Fruit fly (Drosophila melanogaster) whole organism, embryonic: ENCODE measurements around the gene CG11456.

Source experiments
- Abd-B ChIP-seq: fragments of 200-800 bp; sonication (Bioruptor generic); optimal IDR thresholded peaks from 2 replicates; lab custom pipeline; 2018; ENCODE audit warnings: missing biosample characterization, mild to moderate bottlenecking, missing genetic modification characterization, moderate library complexity
- Ada2b ChIP-seq: fragments of 200-800 bp; sonication (Bioruptor generic); IDR thresholded peaks from 2 replicates; pipeline ENCODE4 v1.3.6; 2022; ENCODE audit warnings: missing biosample characterization, missing genetic modification characterization
- Atf6 ChIP-seq: fragments of 200-800 bp; sonication (Bioruptor generic); IDR thresholded peaks from 2 replicates; pipeline ENCODE4 v1.3.6; 2022; ENCODE audit warnings: missing biosample characterization, missing genetic modification characterization
- Bteb2 ChIP-seq: fragments of 200-800 bp; sonication (Bioruptor generic); optimal IDR thresholded peaks from 2 replicates; lab custom pipeline; 2016; ENCODE audit warnings: missing biosample characterization, missing genetic modification characterization
- CG10462 ChIP-seq: fragments of 200-800 bp; sonication (Bioruptor generic); optimal IDR thresholded peaks from 2 replicates; lab custom pipeline; 2016; ENCODE audit warnings: missing biosample characterization, missing genetic modification characterization
- CG12299 ChIP-seq: fragments of 200-800 bp; sonication (Bioruptor generic); optimal IDR thresholded peaks from 2 replicates; lab custom pipeline; 2018; ENCODE audit warnings: missing biosample characterization, mild to moderate bottlenecking, missing genetic modification characterization
- CG13775 ChIP-seq: fragments of 200-800 bp; sonication (Bioruptor generic); optimal IDR thresholded peaks from 3 replicates; lab custom pipeline; 2017; ENCODE audit warnings: missing biosample characterization, mild to moderate bottlenecking, missing genetic modification characterization
- CG14667 ChIP-seq: fragments of 200-800 bp; sonication (Bioruptor generic); IDR thresholded peaks from 2 replicates; pipeline ENCODE4 v1.3.6; 2022; ENCODE audit warnings: missing biosample characterization, missing genetic modification characterization
- CG15479 ChIP-seq: fragments of 200-800 bp; sonication (Bioruptor generic); optimal IDR thresholded peaks from 3 replicates; lab custom pipeline; 2019; ENCODE audit warnings: missing biosample characterization, mild to moderate bottlenecking, missing genetic modification characterization, moderate library complexity
- CG15696 ChIP-seq: fragments of 200-800 bp; sonication (Bioruptor generic); optimal IDR thresholded peaks from 2 replicates; lab custom pipeline; 2019; ENCODE audit warnings: missing biosample characterization, mild to moderate bottlenecking, missing genetic modification characterization, moderate library complexity
- CG31365 ChIP-seq: fragments of 200-800 bp; sonication (Bioruptor generic); optimal IDR thresholded peaks from 2 replicates; lab custom pipeline; 2018; ENCODE audit warnings: missing biosample characterization, mild to moderate bottlenecking, missing genetic modification characterization
- CG34224 ChIP-seq: fragments of 200-800 bp; sonication (Bioruptor generic); IDR thresholded peaks from 3 replicates; pipeline ENCODE4 v1.3.6; 2022; ENCODE audit warnings: missing biosample characterization, missing genetic modification characterization; ENCODE audit not compliant: partially characterized antibody
- CG3995 ChIP-seq: fragments of 200-800 bp; sonication (Bioruptor generic); optimal IDR thresholded peaks from 3 replicates; lab custom pipeline; 2016; ENCODE audit warnings: missing biosample characterization, missing genetic modification characterization
- CG4617 ChIP-seq: fragments of 200-800 bp; sonication (Bioruptor generic); optimal IDR thresholded peaks from 3 replicates; lab custom pipeline; 2016; ENCODE audit warnings: missing biosample characterization, missing genetic modification characterization, borderline replicate concordance
- CG6654 ChIP-seq: fragments of 200-800 bp; sonication (Bioruptor generic); optimal IDR thresholded peaks from 2 replicates; lab custom pipeline; 2017; ENCODE audit warnings: missing biosample characterization, mild to moderate bottlenecking, missing genetic modification characterization
- CG8281 ChIP-seq: fragments of 200-800 bp; sonication (Bioruptor generic); optimal IDR thresholded peaks from 2 replicates; lab custom pipeline; 2018; ENCODE audit warnings: missing biosample characterization, mild to moderate bottlenecking, missing genetic modification characterization, moderate library complexity
- D ChIP-seq, 2 experiments: fragments of 200-800 bp in 1 of 2; fragments of >200 bp in 1 of 2; sonication (Bioruptor generic) in 1 of 2; optimal IDR thresholded peaks; 2 replicates in 1 of 2; 3 replicates in 1 of 2; lab custom pipeline; 2017; ENCODE audit warnings: mild to moderate bottlenecking in 1 of 2, missing biosample characterization in 1 of 2, missing genetic modification characterization in 1 of 2, missing genetic modification reagents in 1 of 2
- Dfd ChIP-seq, 2 experiments: fragments of >200 bp; optimal IDR thresholded peaks; 2 replicates each; lab custom pipeline; 2017; ENCODE audit warnings: missing biosample characterization in 2 of 2, missing genetic modification characterization in 2 of 2
- Doc3 ChIP-seq: fragments of 200-800 bp; sonication (Bioruptor generic); IDR thresholded peaks from 3 replicates; pipeline ENCODE4 v1.3.6; 2022; ENCODE audit warnings: missing biosample characterization, missing genetic modification characterization; ENCODE audit not compliant: partially characterized antibody
- Drgx ChIP-seq: fragments of 200-800 bp; sonication (Bioruptor generic); IDR thresholded peaks from 2 replicates; pipeline ENCODE4 v1.3.6; 2022; ENCODE audit warnings: missing biosample characterization, missing genetic modification characterization
- Eip74EF ChIP-seq, 2 experiments: fragments of 200-800 bp in 1 of 2; fragments of >200 bp in 1 of 2; sonication (Bioruptor generic) in 1 of 2; optimal IDR thresholded peaks; 2 replicates each; lab custom pipeline; 2017 to 2019; ENCODE audit warnings: missing biosample characterization in 2 of 2, missing genetic modification characterization in 2 of 2, mild to moderate bottlenecking in 1 of 2, moderate library complexity in 1 of 2
- Fer1 ChIP-seq: fragments of 200-800 bp; sonication (Bioruptor generic); optimal IDR thresholded peaks from 2 replicates; lab custom pipeline; 2017; ENCODE audit warnings: missing biosample characterization, mild to moderate bottlenecking, missing genetic modification characterization
- HLH54F ChIP-seq: fragments of 200-800 bp; sonication (Bioruptor generic); optimal IDR thresholded peaks from 3 replicates; lab custom pipeline; 2016; ENCODE audit warnings: missing biosample characterization, missing genetic modification characterization
- Hmr ChIP-seq: fragments of 200-800 bp; sonication (Bioruptor generic); optimal IDR thresholded peaks from 3 replicates; lab custom pipeline; 2017; ENCODE audit warnings: mild to moderate bottlenecking, missing biosample characterization, missing genetic modification reagents, missing genetic modification characterization
- Hmx ChIP-seq: fragments of 200-800 bp; sonication (Bioruptor generic); optimal IDR thresholded peaks from 2 replicates; lab custom pipeline; 2016; ENCODE audit warnings: missing biosample characterization, missing genetic modification characterization
- Hsf ChIP-seq: fragments of 200-800 bp; sonication (Bioruptor generic); optimal IDR thresholded peaks from 3 replicates; lab custom pipeline; 2016; ENCODE audit warnings: missing biosample characterization, missing genetic modification characterization
- Lim3 ChIP-seq: fragments of 200-800 bp; sonication (Bioruptor generic); IDR thresholded peaks from 2 replicates; pipeline ENCODE4 v1.3.6; 2022; ENCODE audit warnings: missing biosample characterization, missing genetic modification characterization
- MESR4 ChIP-seq: fragments of 200-800 bp; sonication (Bioruptor generic); optimal IDR thresholded peaks from 2 replicates; lab custom pipeline; 2018; ENCODE audit warnings: missing biosample characterization, mild to moderate bottlenecking, missing genetic modification characterization, moderate library complexity
- NC2α ChIP-seq: fragments of 200-800 bp; sonication (Bioruptor generic); optimal IDR thresholded peaks from 2 replicates; lab custom pipeline; 2016; ENCODE audit warnings: missing biosample characterization, missing genetic modification characterization
- Optix ChIP-seq: fragments of 200-800 bp; sonication (Bioruptor generic); IDR thresholded peaks from 3 replicates; pipeline ENCODE4 v1.3.6; 2022; ENCODE audit warnings: missing biosample characterization, missing genetic modification characterization
- Spps ChIP-seq: fragments of 200-800 bp; sonication (Bioruptor generic); optimal IDR thresholded peaks from 2 replicates; lab custom pipeline; 2018; ENCODE audit warnings: missing biosample characterization, mild to moderate bottlenecking, missing genetic modification characterization
- Ssrp ChIP-seq: fragments of 200-800 bp; sonication (Bioruptor generic); optimal IDR thresholded peaks from 2 replicates; lab custom pipeline; 2018; ENCODE audit warnings: missing biosample characterization, mild to moderate bottlenecking, missing genetic modification characterization, moderate library complexity
- Xbp1 ChIP-seq: fragments of 200-800 bp; sonication (Bioruptor generic); optimal IDR thresholded peaks from 3 replicates; lab custom pipeline; 2016; ENCODE audit warnings: missing biosample characterization, mild to moderate bottlenecking, missing genetic modification characterization
- br ChIP-seq: fragments of >200 bp; optimal IDR thresholded peaks from 2 replicates; lab custom pipeline; 2017
- cad ChIP-seq: fragments of >200 bp; optimal IDR thresholded peaks from 2 replicates; lab custom pipeline; 2017; ENCODE audit warnings: missing biosample characterization, missing genetic modification characterization
- ems ChIP-seq: fragments of 200-800 bp; sonication (Bioruptor generic); optimal IDR thresholded peaks from 3 replicates; lab custom pipeline; 2016; ENCODE audit warnings: missing biosample characterization, missing genetic modification characterization
- en ChIP-seq: fragments of 200-800 bp; sonication (Bioruptor generic); optimal IDR thresholded peaks from 2 replicates; lab custom pipeline; 2016; ENCODE audit warnings: missing biosample characterization, missing genetic modification characterization
- fd64A ChIP-seq: fragments of 200-800 bp; sonication (Bioruptor generic); optimal IDR thresholded peaks from 3 replicates; lab custom pipeline; 2018; ENCODE audit warnings: missing biosample characterization, mild to moderate bottlenecking, missing genetic modification characterization
- h ChIP-seq: fragments of >200 bp; optimal IDR thresholded peaks from 2 replicates; lab custom pipeline; 2017
- ham ChIP-seq: fragments of 200-800 bp; sonication (Bioruptor generic); IDR thresholded peaks from 2 replicates; pipeline ENCODE4 v1.3.6; 2022; ENCODE audit warnings: missing biosample characterization, missing genetic modification characterization
- hb ChIP-seq: fragments of 200-800 bp; sonication (Bioruptor generic); IDR thresholded peaks from 3 replicates; pipeline ENCODE4 v1.3.6; 2022; ENCODE audit warnings: missing biosample characterization, missing genetic modification characterization; ENCODE audit not compliant: partially characterized antibody
- mld ChIP-seq: fragments of 200-800 bp; sonication (Bioruptor generic); IDR thresholded peaks from 3 replicates; pipeline ENCODE4 v1.3.6; 2022; ENCODE audit warnings: missing biosample characterization, missing genetic modification characterization; ENCODE audit not compliant: partially characterized antibody
- pfk ChIP-seq: fragments of 200-800 bp; sonication (Bioruptor generic); optimal IDR thresholded peaks from 2 replicates; lab custom pipeline; 2018; ENCODE audit warnings: missing biosample characterization, mild to moderate bottlenecking, missing genetic modification characterization, moderate library complexity
- sc ChIP-seq, 3 experiments: fragments of >200 bp in 2 of 3; fragments of 200-800 bp in 1 of 3; sonication (Bioruptor generic) in 1 of 3; optimal IDR thresholded peaks; 2 replicates in 2 of 3; 3 replicates in 1 of 3; lab custom pipeline; 2017; ENCODE audit warnings: mild to moderate bottlenecking in 1 of 3, missing biosample characterization in 1 of 3, missing genetic modification characterization in 1 of 3, missing genetic modification reagents in 1 of 3
- seq ChIP-seq: fragments of 200-800 bp; sonication (Bioruptor generic); IDR thresholded peaks from 2 replicates; pipeline ENCODE4 v1.3.6; 2022; ENCODE audit warnings: missing biosample characterization, missing genetic modification characterization
- sisA ChIP-seq: fragments of 200-800 bp; sonication (Bioruptor generic); IDR thresholded peaks from 2 replicates; pipeline ENCODE4 v1.3.6; 2022; ENCODE audit warnings: missing biosample characterization, missing genetic modification characterization
- tup ChIP-seq: fragments of 200-800 bp; sonication (Bioruptor generic); optimal IDR thresholded peaks from 2 replicates; lab custom pipeline; 2016; ENCODE audit warnings: missing biosample characterization, mild to moderate bottlenecking, missing genetic modification characterization, moderate library complexity
- twi ChIP-seq: fragments of 200-800 bp; optimal IDR thresholded peaks from 2 replicates; lab custom pipeline; 2019; ENCODE audit warnings: missing biosample characterization, mild to moderate bottlenecking, missing genetic modification characterization, moderate library complexity
- zf30C ChIP-seq: fragments of 200-800 bp; sonication (Bioruptor generic); optimal IDR thresholded peaks from 3 replicates; lab custom pipeline; 2018; ENCODE audit warnings: missing biosample characterization, mild to moderate bottlenecking, missing genetic modification characterization

The CG11456 gene

DNA sequence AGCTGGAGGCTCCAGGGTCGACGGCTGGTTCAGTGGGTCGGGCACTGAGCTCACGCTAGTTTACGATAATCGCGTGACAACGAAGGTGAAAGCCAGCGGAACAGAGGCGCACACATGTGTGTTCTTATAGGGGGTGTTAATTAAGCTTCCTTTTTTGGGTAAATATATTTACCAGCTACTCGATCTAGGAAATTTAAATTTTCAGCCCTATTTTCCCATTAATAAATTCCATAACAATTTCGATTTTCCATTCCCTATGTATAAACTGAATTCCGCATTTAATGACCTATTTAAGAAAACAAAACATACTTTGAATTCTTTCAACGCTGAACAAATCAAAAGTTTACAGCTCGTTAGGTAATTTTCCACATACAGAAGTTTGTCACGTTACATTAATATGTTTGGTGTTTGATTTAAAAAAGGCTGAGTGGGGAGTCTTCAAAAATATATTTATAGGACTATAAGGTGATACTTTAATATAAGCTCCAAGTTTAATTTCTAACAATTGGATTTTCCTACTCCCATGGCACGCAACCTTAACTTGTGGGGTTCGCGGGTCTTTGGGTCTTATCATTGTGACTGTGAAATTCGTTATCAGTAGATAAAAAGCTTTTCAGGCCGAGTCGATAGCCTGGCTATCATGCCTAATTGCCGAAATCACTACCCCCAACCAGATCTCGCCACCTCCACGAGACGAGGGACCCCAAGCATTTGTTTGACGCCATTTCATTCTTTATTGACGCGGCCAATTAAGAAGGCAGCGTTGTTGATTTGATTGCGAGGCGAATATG, 4.6 kb upstream of the CG11456 start, which contains the start of gene CG13255 (continued):
- TF ChIP-seq CG6654 (peak; percentile 18), Hmx (GFP tag; lab: Kevin White, UChicago) (peak; percentile 48), Eip74EF (GFP tag; optimal IDR thresholded peaks at IDR 0.05; lab: Kevin White, UChicago) (peak in 1 of 2 experiments; percentile 24), CG15479 (GFP tag; lab: Kevin White, UChicago) (no peak), Lim3 (GFP tag; lab: Robert Waterston, UW) (no peak), MESR4 (GFP tag; lab: Kevin White, UChicago) (no peak), CG14667 (GFP tag; lab: Robert Waterston, UW) (no peak), Optix (GFP tag; lab: Robert Waterston, UW) (no peak), Spps (no peak), CG10462 (GFP tag; lab: Kevin White, UChicago) (no peak), Bteb2 (GFP tag; lab: Kevin White, UChicago) (peak; percentile 47), Hsf (GFP tag; lab: Kevin White, UChicago) (no peak), Abd-B (no peak), ems (GFP tag; lab: Kevin White, UChicago) (no peak), fd64A (GFP tag; lab: Kevin White, UChicago) (no peak), Xbp1 (peak; percentile 21), Atf6 (GFP tag; lab: Robert Waterston, UW) (no peak), CG8281 (no peak), tup (GFP tag; lab: Kevin White, UChicago) (no peak), twi (peak; percentile 2), Fer1 (peak; percentile 48), CG15696 (tag; lab: Kevin White, UChicago) (no peak), mld (GFP tag; lab: Robert Waterston, UW) (no peak), NC2α (no peak), pfk (GFP tag; lab: Kevin White, UChicago) (no peak), CG3995 (GFP tag; lab: Kevin White, UChicago) (no peak), CG12299 (tag; lab: Kevin White, UChicago) (no peak), Ssrp (tag; lab: Kevin White, UChicago) (peak; percentile 0), Dfd (GFP tag; optimal IDR thresholded peaks at IDR 0.05; lab: Kevin White, UChicago) (no peak), CG34224 (no peak), CG4617 (no peak), zf30C (GFP tag; lab: Kevin White, UChicago) (no peak), Doc3 (no peak), Ada2b (GFP tag; lab: Robert Waterston, UW) (no peak), Hmr (peak; percentile 70), CG31365 (tag; lab: Kevin White, UChicago) (no peak), cad (GFP tag; lab: Kevin White, UChicago) (no peak), D (optimal IDR thresholded peaks at IDR 0.05; lab: Kevin White, UChicago) (no peak), D (GFP tag; optimal IDR thresholded peaks at IDR 0.05; lab: Kevin White, UChicago) (no peak), CG13775 (GFP tag; lab: Kevin White, UChicago) (peak; percentile 49), sc (optimal IDR thresholded peaks at IDR 0.05; lab: Kevin White, UChicago) (no peak), sc (GFP tag; optimal IDR thresholded peaks at IDR 0.05; lab: Kevin White, UChicago) (no peak), sisA (GFP tag; lab: Robert Waterston, UW) (no peak), Drgx (GFP tag; lab: Robert Waterston, UW) (no peak), ham (GFP tag; lab: Robert Waterston, UW) (no peak), HLH54F (GFP tag; lab: Kevin White, UChicago) (peak; percentile 59), seq (no peak), hb (no peak), br (lab: Kevin White, UChicago) (no peak), h (no peak), en (GFP tag; lab: Kevin White, UChicago) (no peak)
